Worm (Caenorhabditis elegans): ENCODE data around the gene acl-3.

The acl-3 gene

ce11 chrIV:11665010-11665409 is 13.2 kb upstream of the acl-3 start, which contains the start of gene ZK809.9:
Gene ZK809.9 (plus strand): TSS chrIV:11665310.
- TF ChIP-seq nhr-12 (tag; optimal IDR thresholded peaks at IDR 0.05) (no peak), nhr-76 (tag; optimal IDR thresholded peaks at IDR 0.05) (no peak)

DNA sequence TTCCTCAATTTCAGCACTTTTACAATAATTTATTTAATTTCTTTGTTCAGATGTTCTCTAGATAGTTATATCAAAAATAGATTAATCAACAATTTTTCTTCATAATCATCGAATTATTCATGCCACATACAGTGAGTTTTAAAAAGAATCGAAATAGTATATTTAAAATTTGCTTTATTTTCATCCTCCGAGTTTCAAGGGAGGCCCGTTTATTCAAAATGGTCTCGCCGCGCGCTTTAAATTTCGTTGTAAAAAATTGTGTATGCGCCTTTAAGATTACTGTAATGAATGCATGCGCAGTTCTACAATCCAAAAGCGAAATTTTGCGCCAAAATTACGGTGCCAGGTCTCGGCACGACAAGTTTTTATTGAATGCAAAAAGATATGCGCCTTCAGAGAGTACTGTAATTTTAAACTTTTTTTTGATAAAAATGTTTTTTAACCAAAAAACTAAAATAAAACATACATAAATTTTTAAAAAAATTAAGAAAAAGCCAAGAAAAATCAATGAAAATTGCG is 8.0 kb upstream of the acl-3 start, which contains the start of gene ZK792.1:
Gene ZK792.1 (plus strand): TSS at position 51 of the 519 bp plus-strand sequence.
- TF ChIP-seq lin-15B (tag; optimal IDR thresholded peaks at IDR 0.05): no peak
- no peak for TF ChIP-seq aly-2 (tag; optimal IDR thresholded peaks at IDR 0.05)
- TF ChIP-seq ceh-82 (tag; optimal IDR thresholded peaks at IDR 0.05): no peak
- no peak for TF ChIP-seq skn-1 (tag; optimal IDR thresholded peaks at IDR 0.05)
- TF ChIP-seq fos-1 (tag; optimal IDR thresholded peaks at IDR 0.05): no peak
- TF ChIP-seq R02D3.7 (tag; optimal IDR thresholded peaks at IDR 0.05): no peak
- no peak for TF ChIP-seq nhr-43 (tag; optimal IDR thresholded peaks at IDR 0.05; ENCODE audit: poor library complexity, severe bottlenecking)
- no peak for TF ChIP-seq lsy-12 (tag; optimal IDR thresholded peaks at IDR 0.05)
- TF ChIP-seq nfya-1 (tag; optimal IDR thresholded peaks at IDR 0.05; ENCODE audit: insufficient read depth): no peak
- no peak for TF ChIP-seq fkh-10 (GFP tag; optimal IDR thresholded peaks at IDR 0.05)
- no peak for TF ChIP-seq nhr-237 (tag; optimal IDR thresholded peaks at IDR 0.05)
- no peak for TF ChIP-seq mdl-1 (tag; optimal IDR thresholded peaks at IDR 0.05)
- no peak for TF ChIP-seq fkh-2 (tag; optimal IDR thresholded peaks at IDR 0.05)
- no peak for TF ChIP-seq ceh-9 (tag; optimal IDR thresholded peaks at IDR 0.05)
- TF ChIP-seq nhr-77 (tag; optimal IDR thresholded peaks at IDR 0.05): no peak

- TF ChIP-seq elt-2 (tag; optimal IDR thresholded peaks at IDR 0.05) (no peak), fos-1 (tag; optimal IDR thresholded peaks at IDR 0.05) (no peak), hmg-11 (tag; optimal IDR thresholded peaks at IDR 0.05) (peak; percentile 34), nhr-76 (tag; optimal IDR thresholded peaks at IDR 0.05) (no peak), nfya-1 (tag; optimal IDR thresholded peaks at IDR 0.05; ENCODE audit: insufficient read depth) (peak; percentile 20)
These were observed 4.4 kb upstream of the acl-3 start, which contains the start of gene ZK809.5 for ce11 chrIV:11656144-11656780. Gene ZK809.5 (plus strand): TSS chrIV:11656730.

- TF ChIP-seq elt-1 (tag; optimal IDR thresholded peaks at IDR 0.05) (no peak), jun-1 (tag; optimal IDR thresholded peaks at IDR 0.05) (no peak), mml-1 (tag; optimal IDR thresholded peaks at IDR 0.05) (no peak)
These were observed 3.5 kb upstream of the acl-3 start, which contains the start of gene ent-1 for ce11 chrIV:11655370-11655769. Gene ent-1 (minus strand): TSS chrIV:11655470.

ce11 chrIV:11650344-11650743 is 1.5 kb downstream of the acl-3 start:
- TF ChIP-seq unc-39 (tag; optimal IDR thresholded peaks at IDR 0.05) (no peak), elt-1 (tag; optimal IDR thresholded peaks at IDR 0.05) (no peak), eor-1 (tag; optimal IDR thresholded peaks at IDR 0.05) (no peak), ztf-4 (tag; optimal IDR thresholded peaks at IDR 0.05) (no peak), nhr-25 (tag; optimal IDR thresholded peaks at IDR 0.05) (no peak), nfya-1 (tag; optimal IDR thresholded peaks at IDR 0.05; ENCODE audit: insufficient read depth) (no peak), daf-12 (tag; optimal IDR thresholded peaks at IDR 0.05) (no peak), egl-5 (tag; optimal IDR thresholded peaks at IDR 0.05) (no peak), fkh-2 (tag; optimal IDR thresholded peaks at IDR 0.05) (no peak), ceh-28 (tag; optimal IDR thresholded peaks at IDR 0.05) (no peak), fkh-10 (GFP tag; optimal IDR thresholded peaks at IDR 0.05) (no peak), unc-62 (GFP tag; optimal IDR thresholded peaks at IDR 0.05) (no peak), fos-1 (tag; optimal IDR thresholded peaks at IDR 0.05) (no peak), skn-1 (tag; optimal IDR thresholded peaks at IDR 0.05) (no peak), elt-2 (tag; optimal IDR thresholded peaks at IDR 0.05) (no peak), ceh-9 (tag; optimal IDR thresholded peaks at IDR 0.05) (no peak), nhr-28 (tag; optimal IDR thresholded peaks at IDR 0.05) (no peak), zag-1 (tag; optimal IDR thresholded peaks at IDR 0.05) (no peak), lin-39 (tag; optimal IDR thresholded peaks at IDR 0.05) (no peak), nhr-23 (tag; optimal IDR thresholded peaks at IDR 0.05) (no peak)
